Fruit fly (Drosophila melanogaster) whole organism, wandering third instar larva: ENCODE data around the gene ND-ACP.

Experiments
- CG32264 ChIP-seq: fragments of 200-800 bp; sonication (Bioruptor generic); optimal IDR thresholded peaks from 2 replicates; lab custom pipeline; 2016; ENCODE audit warnings: missing biosample characterization, missing genetic modification characterization
- Myc ChIP-seq: fragments of >200 bp; optimal IDR thresholded peaks from 2 replicates; lab custom pipeline; 2017
- N ChIP-seq: fragments of >200 bp; optimal IDR thresholded peaks from 2 replicates; lab custom pipeline; 2018; ENCODE audit warnings: missing biosample characterization, missing external identifiers, missing genetic modification characterization
- br ChIP-seq: fragments of 200-800 bp; sonication (Bioruptor generic); optimal IDR thresholded peaks from 2 replicates; lab custom pipeline; 2016; ENCODE audit warnings: missing biosample characterization, missing genetic modification characterization
- brk ChIP-seq: fragments of 200-800 bp; sonication (Bioruptor generic); optimal IDR thresholded peaks from 2 replicates; lab custom pipeline; 2016; ENCODE audit warnings: missing biosample characterization, mild to moderate bottlenecking, missing genetic modification characterization
- h ChIP-seq: fragments of 200-800 bp; sonication (Bioruptor generic); optimal IDR thresholded peaks from 3 replicates; lab custom pipeline; 2016; ENCODE audit warnings: missing biosample characterization, mild to moderate bottlenecking, missing genetic modification characterization
- pan ChIP-seq: fragments of >200 bp; optimal IDR thresholded peaks from 2 replicates; lab custom pipeline; 2017

DNA sequence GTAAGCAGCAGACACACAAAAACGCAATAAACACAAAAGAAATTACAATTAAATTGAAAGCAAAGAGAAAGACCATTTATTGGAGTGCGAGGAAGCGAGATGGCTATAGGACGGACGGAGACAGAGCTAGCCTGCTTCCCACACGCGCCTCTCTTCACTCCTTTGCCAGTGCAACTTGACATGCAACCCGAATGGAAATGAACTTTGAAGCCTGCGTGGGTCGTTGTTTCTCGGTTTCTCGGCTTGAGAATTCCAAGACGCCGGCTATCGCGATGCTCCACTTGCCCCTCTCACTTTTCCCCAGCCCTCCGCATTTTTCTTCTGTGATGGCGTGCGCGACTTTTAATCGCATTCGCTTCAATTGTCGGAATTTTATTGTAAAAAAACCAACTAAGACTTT, 51.2 kb downstream of the ND-ACP start:
- TF ChIP-seq N (no peak), CG32264 (GFP tag; lab: Kevin White, UChicago) (no peak), Myc (lab: Kevin White, UChicago) (no peak), br (no peak), brk (GFP tag; lab: Kevin White, UChicago) (no peak), h (GFP tag; lab: Kevin White, UChicago) (no peak), pan (lab: Kevin White, UChicago) (no peak)
